Fruit fly (Drosophila melanogaster) whole organism, embryonic: Measurements from ENCODE around the gene CG18301.

ENCODE experiments used
- CG11398 ChIP-seq: fragments of 200-800 bp; sonication (Bioruptor generic); optimal IDR thresholded peaks from 2 replicates; lab custom pipeline; 2016; ENCODE audit warnings: missing biosample characterization, missing genetic modification characterization
- CG11560 ChIP-seq: fragments of 200-800 bp; sonication (Bioruptor generic); IDR thresholded peaks from 3 replicates; pipeline ENCODE4 v1.3.6; 2022; ENCODE audit warnings: missing biosample characterization, missing genetic modification characterization
- CG11695 ChIP-seq: fragments of 200-800 bp; sonication (Bioruptor generic); IDR thresholded peaks from 3 replicates; pipeline ENCODE4 v1.3.6; 2022; ENCODE audit warnings: missing biosample characterization, missing genetic modification characterization
- CG12155 ChIP-seq: fragments of 200-800 bp; sonication (Bioruptor generic); optimal IDR thresholded peaks from 3 replicates; lab custom pipeline; 2016; ENCODE audit warnings: missing biosample characterization, missing genetic modification characterization
- CG12219 ChIP-seq: fragments of 200-800 bp; sonication (Bioruptor generic); optimal IDR thresholded peaks from 3 replicates; lab custom pipeline; 2018; ENCODE audit warnings: missing biosample characterization, mild to moderate bottlenecking, missing genetic modification characterization
- CG12391 ChIP-seq: fragments of 200-800 bp; sonication (Bioruptor generic); optimal IDR thresholded peaks from 3 replicates; lab custom pipeline; 2018; ENCODE audit warnings: missing biosample characterization, mild to moderate bottlenecking, missing genetic modification characterization, moderate library complexity
- CG1603 ChIP-seq: fragments of 200-800 bp; sonication (Bioruptor generic); optimal IDR thresholded peaks from 2 replicates; lab custom pipeline; 2019; ENCODE audit warnings: missing biosample characterization, mild to moderate bottlenecking, missing genetic modification characterization, moderate library complexity
- CG16779 ChIP-seq: fragments of 200-800 bp; sonication (Bioruptor generic); IDR thresholded peaks from 2 replicates; pipeline ENCODE4 v1.3.6; 2022; ENCODE audit warnings: missing biosample characterization, missing genetic modification characterization
- CG17361 ChIP-seq: fragments of 200-800 bp; sonication (Bioruptor generic); IDR thresholded peaks from 3 replicates; pipeline ENCODE4 v1.3.6; 2022; ENCODE audit warnings: missing biosample characterization, missing genetic modification characterization
- CG17829 ChIP-seq: fragments of 200-800 bp; optimal IDR thresholded peaks from 2 replicates; lab custom pipeline; 2019; ENCODE audit warnings: missing biosample characterization, mild to moderate bottlenecking, missing genetic modification characterization, moderate library complexity
- CG17912 ChIP-seq: fragments of 200-800 bp; sonication (Bioruptor generic); optimal IDR thresholded peaks from 2 replicates; lab custom pipeline; 2018; ENCODE audit warnings: missing biosample characterization, mild to moderate bottlenecking, missing genetic modification characterization
- CG18262 ChIP-seq: fragments of 200-800 bp; optimal IDR thresholded peaks from 3 replicates; lab custom pipeline; 2019; ENCODE audit warnings: missing biosample characterization, mild to moderate bottlenecking, missing genetic modification characterization, moderate library complexity
- CG18476 ChIP-seq: fragments of 200-800 bp; sonication (Bioruptor generic); optimal IDR thresholded peaks from 2 replicates; lab custom pipeline; 2016; ENCODE audit warnings: missing biosample characterization, mild to moderate bottlenecking, missing genetic modification characterization
- CG18599 ChIP-seq: fragments of 200-800 bp; sonication (Bioruptor generic); optimal IDR thresholded peaks from 3 replicates; lab custom pipeline; 2017; ENCODE audit warnings: missing biosample characterization, missing genetic modification characterization, mild to moderate bottlenecking, moderate library complexity, missing genetic modification reagents
- CG18764 ChIP-seq: fragments of 200-800 bp; sonication (Bioruptor generic); optimal IDR thresholded peaks from 3 replicates; lab custom pipeline; 2016; ENCODE audit warnings: missing biosample characterization, missing genetic modification characterization
- CG2116 ChIP-seq: fragments of 200-800 bp; sonication (Bioruptor generic); optimal IDR thresholded peaks from 3 replicates; lab custom pipeline; 2018; ENCODE audit warnings: missing biosample characterization, mild to moderate bottlenecking, missing genetic modification characterization
- CG32532 ChIP-seq: fragments of 200-800 bp; sonication (Bioruptor generic); IDR thresholded peaks from 2 replicates; pipeline ENCODE4 v1.3.6; 2022; ENCODE audit warnings: missing biosample characterization, missing genetic modification characterization
- CG32772 ChIP-seq: fragments of 200-800 bp; sonication (Bioruptor generic); IDR thresholded peaks from 2 replicates; pipeline ENCODE4 v1.3.6; 2022; ENCODE audit warnings: missing biosample characterization, missing genetic modification characterization
- CG3726 ChIP-seq: fragments of 200-800 bp; sonication (Bioruptor generic); IDR thresholded peaks from 3 replicates; pipeline ENCODE4, ENCODE4 v1.3.6; 2022; ENCODE audit warnings: missing biosample characterization, missing genetic modification characterization
- CG3995 ChIP-seq: fragments of 200-800 bp; sonication (Bioruptor generic); optimal IDR thresholded peaks from 3 replicates; lab custom pipeline; 2016; ENCODE audit warnings: missing biosample characterization, missing genetic modification characterization
- CG4424 ChIP-seq: fragments of 200-800 bp; sonication (Bioruptor generic); optimal IDR thresholded peaks from 3 replicates; lab custom pipeline; 2016; ENCODE audit warnings: missing biosample characterization, missing genetic modification characterization
- CG6689 ChIP-seq: fragments of 200-800 bp; sonication (Bioruptor generic); IDR thresholded peaks from 2 replicates; pipeline ENCODE4 v1.3.6; 2022; ENCODE audit warnings: missing biosample characterization, missing genetic modification characterization
- CG7357 ChIP-seq: fragments of 200-800 bp; sonication (Bioruptor generic); IDR thresholded peaks from 3 replicates; pipeline ENCODE4 v1.3.6; 2022; ENCODE audit warnings: missing biosample characterization, missing genetic modification characterization
- CG8089 ChIP-seq: fragments of 200-800 bp; sonication (Bioruptor generic); optimal IDR thresholded peaks from 3 replicates; lab custom pipeline; 2016; ENCODE audit warnings: missing biosample characterization, missing genetic modification characterization
- CG8290 ChIP-seq, 3 experiments: fragments of 200-800 bp; sonication (Bioruptor generic); optimal IDR thresholded peaks; 2 replicates each; lab custom pipeline; 2016 to 2019; ENCODE audit warnings: missing biosample characterization in 3 of 3, missing genetic modification characterization in 3 of 3, mild to moderate bottlenecking in 2 of 3, moderate library complexity in 1 of 3
- CG8388 ChIP-seq: fragments of 200-800 bp; sonication (Bioruptor generic); optimal IDR thresholded peaks from 2 replicates; lab custom pipeline; 2019; ENCODE audit warnings: missing biosample characterization, mild to moderate bottlenecking, missing genetic modification characterization, moderate library complexity
- CG9215 ChIP-seq: fragments of 200-800 bp; sonication (Bioruptor generic); IDR thresholded peaks from 2 replicates; pipeline ENCODE4 v1.3.6; 2022; ENCODE audit warnings: missing biosample characterization, missing genetic modification characterization
- CTCF ChIP-seq: fragments of 200-800 bp; sonication (Bioruptor generic); optimal IDR thresholded peaks from 2 replicates; lab custom pipeline; 2017; ENCODE audit warnings: missing biosample characterization, mild to moderate bottlenecking, missing genetic modification characterization, moderate library complexity
- Deaf1 ChIP-seq: fragments of 200-800 bp; optimal IDR thresholded peaks from 3 replicates; lab custom pipeline; 2019; ENCODE audit warnings: missing biosample characterization, mild to moderate bottlenecking, missing genetic modification characterization, moderate library complexity
- Dfd ChIP-seq, 2 experiments: fragments of >200 bp; optimal IDR thresholded peaks; 2 replicates each; lab custom pipeline; 2017; ENCODE audit warnings: missing biosample characterization in 2 of 2, missing genetic modification characterization in 2 of 2
- Dip2 ChIP-seq: fragments of 200-800 bp; sonication (Bioruptor generic); IDR thresholded peaks from 2 replicates; pipeline ENCODE4 v1.3.6; 2022; ENCODE audit warnings: missing biosample characterization, missing genetic modification characterization
- Drgx ChIP-seq: fragments of 200-800 bp; sonication (Bioruptor generic); IDR thresholded peaks from 2 replicates; pipeline ENCODE4 v1.3.6; 2022; ENCODE audit warnings: missing biosample characterization, missing genetic modification characterization
- Ets97D ChIP-seq: fragments of 200-800 bp; sonication (Bioruptor generic); optimal IDR thresholded peaks from 3 replicates; lab custom pipeline; 2016; ENCODE audit warnings: missing biosample characterization, missing genetic modification characterization
- Hr51 ChIP-seq, 2 experiments: fragments of 200-800 bp; sonication (Bioruptor generic); optimal IDR thresholded peaks; 2 replicates in 1 of 2; 3 replicates in 1 of 2; lab custom pipeline; 2016 to 2018; ENCODE audit warnings: missing biosample characterization in 2 of 2, missing genetic modification characterization in 2 of 2, mild to moderate bottlenecking in 1 of 2, moderate library complexity in 1 of 2
- Jarid2 ChIP-seq: fragments of 200-800 bp; sonication (Bioruptor generic); optimal IDR thresholded peaks from 3 replicates; lab custom pipeline; 2017; ENCODE audit warnings: mild to moderate bottlenecking, missing biosample characterization, missing genetic modification reagents, missing genetic modification characterization
- Sox100B ChIP-seq: fragments of 200-800 bp; sonication (Bioruptor generic); optimal IDR thresholded peaks from 3 replicates; lab custom pipeline; 2018; ENCODE audit warnings: missing biosample characterization, mild to moderate bottlenecking, missing genetic modification characterization
- TFAM ChIP-seq: fragments of 200-800 bp; sonication (Bioruptor generic); optimal IDR thresholded peaks from 2 replicates; lab custom pipeline; 2017; ENCODE audit warnings: missing biosample characterization, missing genetic modification characterization, inconsistent platforms
- Usf ChIP-seq: fragments of 200-800 bp; sonication (Bioruptor generic); optimal IDR thresholded peaks from 2 replicates; lab custom pipeline; 2017; ENCODE audit warnings: missing genotype, missing biosample characterization, missing genetic modification characterization
- ab ChIP-seq: fragments of 200-800 bp; sonication (Bioruptor generic); optimal IDR thresholded peaks from 2 replicates; lab custom pipeline; 2016; ENCODE audit warnings: missing biosample characterization, missing genetic modification characterization
- crp ChIP-seq, 2 experiments: fragments of 200-800 bp; sonication (Bioruptor generic); optimal IDR thresholded peaks; 2 replicates in 1 of 2; 3 replicates in 1 of 2; lab custom pipeline; 2017; ENCODE audit warnings: missing biosample characterization in 2 of 2, missing genetic modification characterization in 2 of 2, mild to moderate bottlenecking in 1 of 2, moderate library complexity in 1 of 2
- jing ChIP-seq: fragments of 200-800 bp; sonication (Bioruptor generic); optimal IDR thresholded peaks from 2 replicates; lab custom pipeline; 2018; ENCODE audit warnings: missing biosample characterization, mild to moderate bottlenecking, missing genetic modification characterization
- lmd ChIP-seq: fragments of 200-800 bp; sonication (Bioruptor generic); IDR thresholded peaks from 2 replicates; pipeline ENCODE4 v1.3.6; 2022; ENCODE audit warnings: missing biosample characterization, missing genetic modification characterization
- pan ChIP-seq, 4 experiments: fragments of >200 bp in 3 of 4; fragments of 200-800 bp in 1 of 4; sonication (Bioruptor generic) in 1 of 4; optimal IDR thresholded peaks in 3 of 4; IDR thresholded peaks in 1 of 4; 2 replicates each; pipeline versions ENCODE4 v1.3.6 to Lab custom; 2017 to 2022; ENCODE audit warnings: missing biosample characterization in 2 of 4, missing genetic modification characterization in 2 of 4, mixed read lengths in 1 of 4
- psq ChIP-seq: fragments of 200-800 bp; sonication (Bioruptor generic); optimal IDR thresholded peaks from 2 replicates; lab custom pipeline; 2017; ENCODE audit warnings: missing biosample characterization, missing genetic modification characterization
- ranshi ChIP-seq: fragments of 200-800 bp; sonication (Bioruptor generic); IDR thresholded peaks from 2 replicates; pipeline ENCODE4 v1.3.6; 2022; ENCODE audit warnings: missing biosample characterization, missing genetic modification characterization
- sr ChIP-seq: fragments of 200-800 bp; sonication (Bioruptor generic); IDR thresholded peaks from 3 replicates; pipeline ENCODE4 v1.3.6; 2022; ENCODE audit warnings: missing biosample characterization, missing genetic modification characterization
- tgo ChIP-seq: fragments of 200-800 bp; sonication (Bioruptor generic); IDR thresholded peaks from 3 replicates; pipeline ENCODE4 v1.3.6; 2022; ENCODE audit warnings: missing biosample characterization, missing genetic modification characterization
- tio ChIP-seq: fragments of 200-800 bp; sonication (Bioruptor generic); optimal IDR thresholded peaks from 2 replicates; lab custom pipeline; 2017; ENCODE audit warnings: missing biosample characterization, missing genetic modification characterization, inconsistent platforms
- wor ChIP-seq: fragments of 200-800 bp; sonication (Bioruptor generic); IDR thresholded peaks from 2 replicates; pipeline ENCODE4 v1.3.6; 2022; ENCODE audit warnings: missing biosample characterization, missing genetic modification characterization
- yki ChIP-seq: fragments of >200 bp; optimal IDR thresholded peaks from 3 replicates; lab custom pipeline; 2018
- zfh2 ChIP-seq: fragments of 200-800 bp; sonication (Bioruptor generic); optimal IDR thresholded peaks from 2 replicates; lab custom pipeline; 2016; ENCODE audit warnings: missing biosample characterization, missing genetic modification characterization

CG18301 gene

DNA sequence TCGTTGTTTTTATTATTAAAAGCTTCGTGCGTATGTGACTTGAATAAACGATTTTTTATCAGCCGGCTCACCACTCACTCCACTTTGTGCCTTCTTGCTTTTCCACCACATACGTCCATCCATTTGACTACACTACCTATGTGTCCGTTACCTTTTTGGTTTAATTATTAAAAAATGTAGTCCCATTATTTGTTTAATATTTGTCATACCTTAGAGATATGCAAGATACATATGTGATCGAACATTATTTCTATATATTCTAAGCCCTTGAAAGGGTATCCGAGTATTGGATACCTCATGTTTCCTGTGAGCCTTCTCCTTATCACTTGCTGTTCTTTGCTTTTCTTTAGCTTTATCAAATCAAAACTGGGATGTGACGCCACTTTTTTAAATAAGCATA lies 12.4 kb upstream of the CG18301 start (continued):
- no peak for TF ChIP-seq Dfd (GFP tag; optimal IDR thresholded peaks at IDR 0.05; lab: Kevin White, UChicago)
- TF ChIP-seq sr (GFP tag; lab: Robert Waterston, UW): no peak
- TF ChIP-seq CG12155 (GFP tag; lab: Kevin White, UChicago): peak; percentile 25
- peak; percentile 63 for TF ChIP-seq lmd
- TF ChIP-seq CG4424: peak; percentile 40
- TF ChIP-seq zfh2 (GFP tag; lab: Kevin White, UChicago): peak; percentile 20
- peak; percentile 50 for TF ChIP-seq CG17829 (tag; lab: Kevin White, UChicago)
- no peak for TF ChIP-seq jing
- TF ChIP-seq pan (optimal IDR thresholded peaks at IDR 0.05; lab: Kevin White, UChicago): no peak
- TF ChIP-seq pan (GFP tag; optimal IDR thresholded peaks at IDR 0.05 in 1 of 2, IDR thresholded peaks at IDR 0.05 in 1 of 2): peak in 1 of 2 experiments; percentile 70
- no peak for TF ChIP-seq Usf (GFP tag; lab: Kevin White, UChicago)
- TF ChIP-seq CG11398 (GFP tag; lab: Kevin White, UChicago): no peak
- peak; percentile 44 for TF ChIP-seq CG18476 (GFP tag; lab: Kevin White, UChicago)
- peak; percentile 75 for TF ChIP-seq CG32532
- no peak for TF ChIP-seq CG3995 (GFP tag; lab: Kevin White, UChicago)
- peak; percentile 38 for TF ChIP-seq Deaf1 (tag; lab: Kevin White, UChicago)
- peak; percentile 2 for TF ChIP-seq CG18764 (GFP tag; lab: Kevin White, UChicago)
- TF ChIP-seq CG17361: peak; percentile 48; the same call in 1 of the 3 replicates
- no peak for TF ChIP-seq crp (GFP tag; optimal IDR thresholded peaks at IDR 0.05; lab: Kevin White, UChicago)
- peak; percentile 36 for TF ChIP-seq Sox100B (GFP tag; lab: Kevin White, UChicago)
- TF ChIP-seq ranshi (GFP tag; lab: Robert Waterston, UW): peak; percentile 53; the same call in 1 of the 2 replicates
- no peak for TF ChIP-seq wor (GFP tag; lab: Robert Waterston, UW)
- TF ChIP-seq CG8290 (GFP tag; optimal IDR thresholded peaks at IDR 0.05; lab: Kevin White, UChicago): no peak
- TF ChIP-seq CG8290 (tag; optimal IDR thresholded peaks at IDR 0.05; lab: Kevin White, UChicago): peak in 1 of 2 experiments; percentile 75
- TF ChIP-seq ab (GFP tag; lab: Kevin White, UChicago): no peak
- peak; percentile 53; the same call in 1 of the 2 replicates for TF ChIP-seq CG32772
- TF ChIP-seq tgo (GFP tag; lab: Robert Waterston, UW): peak; percentile 78; the same call in 2 of the 3 replicates
- peak; percentile 75; the same call in 1 of the 2 replicates for TF ChIP-seq Drgx
- peak; percentile 61 for TF ChIP-seq CG12391 (tag; lab: Kevin White, UChicago)
- no peak for TF ChIP-seq CG8089 (GFP tag; lab: Kevin White, UChicago)
- TF ChIP-seq Hr51 (GFP tag; optimal IDR thresholded peaks at IDR 0.05; lab: Kevin White, UChicago): peak in 1 of 2 experiments; percentile 72
- TF ChIP-seq CG18599: peak; percentile 85
- TF ChIP-seq TFAM: no peak
- TF ChIP-seq CG2116 (GFP tag; lab: Kevin White, UChicago): peak; percentile 3
- TF ChIP-seq CG8388: peak; percentile 46
- 0 out of 3 replicates have a peak, but pooled peaks have one; percentile 24 for TF ChIP-seq CG11560 (tag; lab: Robert Waterston, UW)
- TF ChIP-seq CG3726 (GFP tag; lab: Robert Waterston, UW): no peak
- peak; percentile 68; the same call in 2 of the 3 replicates for TF ChIP-seq CG11695 (GFP tag; lab: Robert Waterston, UW)
- no peak for TF ChIP-seq Ets97D (GFP tag; lab: Kevin White, UChicago)
- peak; percentile 27; the same call in 1 of the 2 replicates for TF ChIP-seq CG9215 (GFP tag; lab: Robert Waterston, UW)
- peak; percentile 57 for TF ChIP-seq CG1603 (tag; lab: Kevin White, UChicago)
- TF ChIP-seq tio (GFP tag; lab: Kevin White, UChicago): peak; percentile 12
- TF ChIP-seq CG12219: peak; percentile 42
- no peak for TF ChIP-seq yki (lab: Kevin White, UChicago)
- peak; percentile 51 for TF ChIP-seq CG6689 (GFP tag; lab: Robert Waterston, UW)
- TF ChIP-seq CG16779 (GFP tag; lab: Robert Waterston, UW): no peak
- TF ChIP-seq CG17912 (GFP tag; lab: Kevin White, UChicago): no peak
- no peak for TF ChIP-seq CTCF (GFP tag; lab: Kevin White, UChicago)
- no peak for TF ChIP-seq Dip2
- 0 out of 3 replicates have a peak, but pooled peaks have one; percentile 49 for TF ChIP-seq CG7357
- peak; percentile 45 for TF ChIP-seq CG18262 (tag; lab: Kevin White, UChicago)
- no peak for TF ChIP-seq psq (GFP tag; lab: Kevin White, UChicago)
- TF ChIP-seq Jarid2 (GFP tag; lab: Kevin White, UChicago): no peak
